Fruit fly (Drosophila melanogaster) whole organism, embryonic: ENCODE results near the gene CG42716.
A peak's percentile ranks its signal among the peaks of the same experiment; 100 is the strongest.

ENCODE experiments used
- Ada2b ChIP-seq: fragments of 200-800 bp; sonication (Bioruptor generic); IDR thresholded peaks from 2 replicates; pipeline ENCODE4 v1.3.6; 2022; ENCODE audit warnings: missing biosample characterization, missing genetic modification characterization
- CG10431 ChIP-seq: fragments of 200-800 bp; sonication (Bioruptor generic); optimal IDR thresholded peaks from 3 replicates; lab custom pipeline; 2018; ENCODE audit warnings: missing biosample characterization, mild to moderate bottlenecking, missing genetic modification characterization
- CG11560 ChIP-seq: fragments of 200-800 bp; sonication (Bioruptor generic); IDR thresholded peaks from 3 replicates; pipeline ENCODE4 v1.3.6; 2022; ENCODE audit warnings: missing biosample characterization, missing genetic modification characterization
- CG13624 ChIP-seq: fragments of 200-800 bp; sonication (Bioruptor generic); optimal IDR thresholded peaks from 2 replicates; lab custom pipeline; 2016; ENCODE audit warnings: missing biosample characterization, missing genetic modification characterization
- CG15073 ChIP-seq: fragments of 200-800 bp; sonication (Bioruptor generic); optimal IDR thresholded peaks from 2 replicates; lab custom pipeline; 2016; ENCODE audit warnings: missing biosample characterization, missing genetic modification characterization
- CG17612 ChIP-seq: fragments of 200-800 bp; sonication (Bioruptor generic); IDR thresholded peaks from 2 replicates; pipeline ENCODE4 v1.3.6; 2022; ENCODE audit warnings: missing biosample characterization, missing genetic modification characterization
- CG2199 ChIP-seq: fragments of 200-800 bp; sonication (Bioruptor generic); IDR thresholded peaks from 3 replicates; pipeline ENCODE4 v1.3.6; 2022; ENCODE audit warnings: missing biosample characterization, missing genetic modification characterization
- CG31388 ChIP-seq: fragments of 200-800 bp; sonication (Bioruptor generic); optimal IDR thresholded peaks from 2 replicates; lab custom pipeline; 2016; ENCODE audit warnings: missing biosample characterization, missing genetic modification characterization
- CG4617 ChIP-seq: fragments of 200-800 bp; sonication (Bioruptor generic); optimal IDR thresholded peaks from 3 replicates; lab custom pipeline; 2016; ENCODE audit warnings: missing biosample characterization, missing genetic modification characterization, borderline replicate concordance
- CG5245 ChIP-seq: fragments of 200-800 bp; sonication (Bioruptor generic); optimal IDR thresholded peaks from 3 replicates; lab custom pipeline; 2016; ENCODE audit warnings: missing biosample characterization, missing genetic modification characterization
- CG6689 ChIP-seq: fragments of 200-800 bp; sonication (Bioruptor generic); IDR thresholded peaks from 2 replicates; pipeline ENCODE4 v1.3.6; 2022; ENCODE audit warnings: missing biosample characterization, missing genetic modification characterization
- CG8290 ChIP-seq, 3 experiments: fragments of 200-800 bp; sonication (Bioruptor generic); optimal IDR thresholded peaks; 2 replicates each; lab custom pipeline; 2016 to 2019; ENCODE audit warnings: missing biosample characterization in 3 of 3, missing genetic modification characterization in 3 of 3, mild to moderate bottlenecking in 2 of 3, moderate library complexity in 1 of 3
- CG9215 ChIP-seq: fragments of 200-800 bp; sonication (Bioruptor generic); IDR thresholded peaks from 2 replicates; pipeline ENCODE4 v1.3.6; 2022; ENCODE audit warnings: missing biosample characterization, missing genetic modification characterization
- CrebB ChIP-seq: fragments of 200-800 bp; sonication (Bioruptor generic); optimal IDR thresholded peaks from 3 replicates; lab custom pipeline; 2018; ENCODE audit warnings: missing biosample characterization, mild to moderate bottlenecking, missing genetic modification characterization
- D ChIP-seq, 2 experiments: fragments of 200-800 bp in 1 of 2; fragments of >200 bp in 1 of 2; sonication (Bioruptor generic) in 1 of 2; optimal IDR thresholded peaks; 2 replicates in 1 of 2; 3 replicates in 1 of 2; lab custom pipeline; 2017; ENCODE audit warnings: mild to moderate bottlenecking in 1 of 2, missing biosample characterization in 1 of 2, missing genetic modification characterization in 1 of 2, missing genetic modification reagents in 1 of 2
- D19B ChIP-seq: fragments of 200-800 bp; sonication (Bioruptor generic); optimal IDR thresholded peaks from 2 replicates; lab custom pipeline; 2017; ENCODE audit warnings: missing biosample characterization, mild to moderate bottlenecking, missing genetic modification characterization
- Dip2 ChIP-seq: fragments of 200-800 bp; sonication (Bioruptor generic); IDR thresholded peaks from 2 replicates; pipeline ENCODE4 v1.3.6; 2022; ENCODE audit warnings: missing biosample characterization, missing genetic modification characterization
- Dref ChIP-seq: fragments of 200-800 bp; sonication (Bioruptor generic); IDR thresholded peaks from 2 replicates; pipeline ENCODE4 v1.3.6; 2022; ENCODE audit warnings: missing biosample characterization, missing genetic modification characterization
- Elba2 ChIP-seq: fragments of 200-800 bp; sonication (Bioruptor generic); optimal IDR thresholded peaks from 3 replicates; lab custom pipeline; 2016; ENCODE audit warnings: missing biosample characterization, missing genetic modification characterization
- Ets65A ChIP-seq: fragments of 200-800 bp; sonication (Bioruptor generic); peaks from one replicate; lab custom pipeline; 2016; ENCODE audit warnings: missing biosample characterization, missing genetic modification characterization
- Gug ChIP-seq: fragments of 200-800 bp; sonication (Bioruptor generic); IDR thresholded peaks from 4 replicates; pipeline ENCODE4 v1.3.6; 2022; ENCODE audit warnings: missing biosample characterization, missing genetic modification characterization
- HLHmδ ChIP-seq: fragments of 200-800 bp; sonication (Bioruptor generic); optimal IDR thresholded peaks from 2 replicates; lab custom pipeline; 2018; ENCODE audit warnings: missing biosample characterization, mild to moderate bottlenecking, missing genetic modification characterization, moderate library complexity
- Med ChIP-seq: fragments of 200-800 bp; sonication (Bioruptor generic); peaks from one replicate; lab custom pipeline; 2016; ENCODE audit warnings: missing biosample characterization, missing genetic modification characterization, mild to moderate bottlenecking, inconsistent platforms, moderate library complexity
- Nf-YA ChIP-seq: fragments of 200-800 bp; sonication (Bioruptor generic); IDR thresholded peaks from 2 replicates; pipeline ENCODE4 v1.3.6; 2022; ENCODE audit warnings: missing biosample characterization, missing genetic modification characterization
- PHDP ChIP-seq: fragments of 200-800 bp; sonication (Bioruptor generic); optimal IDR thresholded peaks from 3 replicates; lab custom pipeline; 2018; ENCODE audit warnings: missing biosample characterization, mild to moderate bottlenecking, missing genetic modification characterization, moderate library complexity
- ac ChIP-seq: fragments of 200-800 bp; sonication (Bioruptor generic); optimal IDR thresholded peaks from 3 replicates; lab custom pipeline; 2017; ENCODE audit warnings: missing biosample characterization, mild to moderate bottlenecking, missing genetic modification characterization
- amos ChIP-seq: fragments of 200-800 bp; sonication (Bioruptor generic); IDR thresholded peaks from 2 replicates; pipeline ENCODE4 v1.3.6; 2022; ENCODE audit warnings: missing biosample characterization, missing genetic modification characterization; ENCODE audit not compliant: partially characterized antibody
- ara ChIP-seq: fragments of 200-800 bp; sonication (Bioruptor generic); IDR thresholded peaks from 2 replicates; pipeline ENCODE4 v1.3.6; 2022; ENCODE audit warnings: missing biosample characterization, missing genetic modification characterization
- ase ChIP-seq: fragments of 200-800 bp; sonication (Bioruptor generic); IDR thresholded peaks from 3 replicates; pipeline ENCODE4 v1.3.6; 2022; ENCODE audit warnings: missing biosample characterization, missing genetic modification characterization
- ash1 ChIP-seq: fragments of 200-800 bp; sonication (Bioruptor generic); optimal IDR thresholded peaks from 2 replicates; lab custom pipeline; 2018; ENCODE audit warnings: missing biosample characterization, mild to moderate bottlenecking, missing genetic modification characterization
- bab2 ChIP-seq: fragments of 200-800 bp; sonication (Bioruptor generic); optimal IDR thresholded peaks from 2 replicates; lab custom pipeline; 2016; ENCODE audit warnings: missing biosample characterization, missing genetic modification characterization
- caup ChIP-seq: fragments of 200-800 bp; sonication (Bioruptor generic); optimal IDR thresholded peaks from 3 replicates; lab custom pipeline; 2017; ENCODE audit warnings: missing biosample characterization, mild to moderate bottlenecking, missing genetic modification characterization, moderate library complexity; ENCODE audit not compliant: severe bottlenecking
- corto ChIP-seq: fragments of 200-800 bp; sonication (Bioruptor generic); optimal IDR thresholded peaks from 2 replicates; lab custom pipeline; 2016; ENCODE audit warnings: missing biosample characterization, mild to moderate bottlenecking, missing genetic modification characterization, moderate library complexity
- da ChIP-seq: fragments of 200-800 bp; sonication (Bioruptor generic); optimal IDR thresholded peaks from 2 replicates; lab custom pipeline; 2016; ENCODE audit warnings: missing biosample characterization, missing genetic modification characterization
- gcm2 ChIP-seq: fragments of 200-800 bp; sonication (Bioruptor generic); optimal IDR thresholded peaks from 2 replicates; lab custom pipeline; 2016; ENCODE audit warnings: missing biosample characterization, missing genetic modification characterization
- ham ChIP-seq: fragments of 200-800 bp; sonication (Bioruptor generic); IDR thresholded peaks from 2 replicates; pipeline ENCODE4 v1.3.6; 2022; ENCODE audit warnings: missing biosample characterization, missing genetic modification characterization
- inv ChIP-seq: fragments of 200-800 bp; sonication (Bioruptor generic); IDR thresholded peaks from 2 replicates; pipeline ENCODE4 v1.3.6; 2022; ENCODE audit warnings: missing biosample characterization, missing genetic modification characterization; ENCODE audit not compliant: partially characterized antibody
- knrl ChIP-seq: fragments of 200-800 bp; sonication (Bioruptor generic); IDR thresholded peaks from 3 replicates; pipeline ENCODE4 v1.3.6; 2022; ENCODE audit warnings: missing biosample characterization, missing genetic modification characterization; ENCODE audit not compliant: partially characterized antibody
- otp ChIP-seq: fragments of 200-800 bp; sonication (Bioruptor generic); IDR thresholded peaks from 3 replicates; pipeline ENCODE4, ENCODE4 v1.3.6; 2022; ENCODE audit warnings: missing biosample characterization, missing genetic modification characterization
- ranshi ChIP-seq: fragments of 200-800 bp; sonication (Bioruptor generic); IDR thresholded peaks from 2 replicates; pipeline ENCODE4 v1.3.6; 2022; ENCODE audit warnings: missing biosample characterization, missing genetic modification characterization
- rib ChIP-seq: fragments of 200-800 bp; sonication (Bioruptor generic); IDR thresholded peaks from 2 replicates; pipeline ENCODE4 v1.3.6; 2022; ENCODE audit warnings: missing biosample characterization, missing genetic modification characterization
- row ChIP-seq: fragments of 200-800 bp; sonication (Bioruptor generic); IDR thresholded peaks from 3 replicates; pipeline ENCODE4 v1.3.6; 2022; ENCODE audit warnings: missing biosample characterization, missing genetic modification characterization
- sc ChIP-seq, 3 experiments: fragments of >200 bp in 2 of 3; fragments of 200-800 bp in 1 of 3; sonication (Bioruptor generic) in 1 of 3; optimal IDR thresholded peaks; 2 replicates in 2 of 3; 3 replicates in 1 of 3; lab custom pipeline; 2017; ENCODE audit warnings: mild to moderate bottlenecking in 1 of 3, missing biosample characterization in 1 of 3, missing genetic modification characterization in 1 of 3, missing genetic modification reagents in 1 of 3
- slou ChIP-seq: fragments of 200-800 bp; sonication (Bioruptor generic); optimal IDR thresholded peaks from 3 replicates; lab custom pipeline; 2016; ENCODE audit warnings: missing biosample characterization, missing genetic modification characterization
- trh ChIP-seq: fragments of 200-800 bp; sonication (Bioruptor generic); optimal IDR thresholded peaks from 2 replicates; lab custom pipeline; 2016; ENCODE audit warnings: missing biosample characterization, missing genetic modification characterization
- twi ChIP-seq: fragments of 200-800 bp; optimal IDR thresholded peaks from 2 replicates; lab custom pipeline; 2019; ENCODE audit warnings: missing biosample characterization, mild to moderate bottlenecking, missing genetic modification characterization, moderate library complexity
- zfh1 ChIP-seq: fragments of 200-800 bp; sonication (Bioruptor generic); IDR thresholded peaks from 3 replicates; pipeline ENCODE4 v1.3.6; 2022; ENCODE audit warnings: missing biosample characterization, missing genetic modification characterization

The CG42716 gene

DNA sequence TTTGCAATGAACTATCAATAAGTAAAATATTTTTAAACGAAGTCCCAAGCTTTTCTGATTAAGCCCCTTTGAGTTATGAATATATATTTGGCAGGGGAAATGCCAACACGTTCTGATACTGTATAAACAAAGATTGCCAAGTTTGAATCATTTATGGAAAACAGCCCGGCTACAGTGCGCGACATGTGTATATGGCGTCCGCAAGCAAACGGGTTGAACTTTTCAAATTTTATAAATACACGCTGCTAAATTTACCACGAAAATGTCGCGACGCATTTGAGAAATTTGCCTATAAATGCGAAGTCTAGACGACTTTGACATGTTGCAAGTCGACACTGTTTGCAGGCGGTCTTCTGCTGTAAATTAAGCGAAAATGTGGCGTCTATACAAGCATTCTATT, 14.5 kb downstream of the CG42716 start (continued):
- TF ChIP-seq ase (no peak; the same call in 2 of the 3 replicates), caup (GFP tag; lab: Kevin White, UChicago) (peak; percentile 53), ham (no peak), sc (optimal IDR thresholded peaks at IDR 0.05; lab: Kevin White, UChicago) (no peak), sc (GFP tag; optimal IDR thresholded peaks at IDR 0.05; lab: Kevin White, UChicago) (no peak), CG4617 (GFP tag; lab: Kevin White, UChicago) (no peak), CG9215 (peak; percentile 39; the same call in 1 of the 2 replicates), CG5245 (GFP tag; lab: Kevin White, UChicago) (no peak), Gug (GFP tag; lab: Robert Waterston, UW) (peak; percentile 32; the same call in 1 of the 4 replicates), CG8290 (GFP tag; optimal IDR thresholded peaks at IDR 0.05; lab: Kevin White, UChicago) (no peak), CG8290 (tag; optimal IDR thresholded peaks at IDR 0.05; lab: Kevin White, UChicago) (peak in 1 of 2 experiments; percentile 72), CG15073 (GFP tag; lab: Kevin White, UChicago) (no peak), inv (GFP tag; lab: Robert Waterston, UW) (no peak), CG11560 (0 out of 3 replicates have a peak, but pooled peaks have one; percentile 34), Ada2b (GFP tag; lab: Robert Waterston, UW) (peak; percentile 47), ranshi (GFP tag; lab: Robert Waterston, UW) (peak; percentile 60; the same call in 1 of the 2 replicates), slou (GFP tag; lab: Kevin White, UChicago) (no peak), Nf-YA (GFP tag; lab: Robert Waterston, UW) (no peak), CG13624 (GFP tag; lab: Kevin White, UChicago) (peak; percentile 70), gcm2 (GFP tag; lab: Kevin White, UChicago) (no peak), CG6689 (GFP tag; lab: Robert Waterston, UW) (peak; percentile 48; the same call in 1 of the 2 replicates), ara (GFP tag; lab: Robert Waterston, UW) (no peak), otp (0 out of 3 replicates have a peak, but pooled peaks have one; percentile 39), CrebB (tag; lab: Kevin White, UChicago) (no peak), PHDP (tag; lab: Kevin White, UChicago) (peak; percentile 47), CG17612 (GFP tag; lab: Robert Waterston, UW) (0 out of 2 replicates have a peak, but pooled peaks have one; percentile 11)

DNA sequence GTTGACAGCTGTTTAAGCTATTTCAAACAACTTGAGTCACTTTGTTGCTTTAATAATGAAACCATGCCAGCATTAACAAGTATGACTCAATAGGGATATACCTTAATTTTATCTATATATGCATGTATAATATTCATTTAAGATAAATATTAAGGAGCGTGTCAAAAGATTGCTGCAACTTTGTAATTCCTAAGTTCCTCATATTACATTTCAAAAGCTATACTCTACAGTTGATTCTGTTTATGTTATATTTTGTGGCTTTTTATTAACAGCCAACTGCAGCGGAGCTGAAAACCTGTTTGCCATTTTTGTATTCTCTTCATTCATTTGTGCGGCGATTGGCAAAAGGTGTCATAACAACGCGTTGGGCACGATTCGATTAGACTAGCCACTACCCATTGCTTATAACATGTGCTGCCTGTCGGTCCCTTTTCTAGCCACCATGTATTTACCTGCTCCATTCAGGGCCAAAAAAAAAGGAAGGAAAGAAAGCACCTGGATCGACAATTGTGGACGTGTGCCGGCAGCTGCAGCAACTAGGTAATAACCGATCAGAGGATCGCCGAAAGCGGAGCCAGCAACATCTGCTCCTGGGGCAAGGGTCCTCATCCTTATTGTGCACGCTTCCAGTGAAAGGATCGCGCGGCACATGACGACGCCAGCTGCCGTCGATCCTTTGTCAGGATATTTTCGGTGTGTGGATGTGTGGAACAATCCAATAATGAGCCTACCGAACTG, 15.3 kb downstream of the CG42716 start:
- 0 out of 2 replicates have a peak, but pooled peaks have one; percentile 5 for TF ChIP-seq amos (GFP tag; lab: Robert Waterston, UW)
- no peak for TF ChIP-seq Dip2 (GFP tag; lab: Robert Waterston, UW)
- no peak for TF ChIP-seq Dref (GFP tag; lab: Robert Waterston, UW)
- TF ChIP-seq bab2 (GFP tag; lab: Kevin White, UChicago) = no peak
- no peak for TF ChIP-seq trh (GFP tag; lab: Kevin White, UChicago)
- peak; percentile 51 for TF ChIP-seq Ets65A
- peak; percentile 90 for TF ChIP-seq D (optimal IDR thresholded peaks at IDR 0.05; lab: Kevin White, UChicago)
- no peak for TF ChIP-seq D (GFP tag; optimal IDR thresholded peaks at IDR 0.05; lab: Kevin White, UChicago)
- no peak for TF ChIP-seq CG31388 (GFP tag; lab: Kevin White, UChicago)
- TF ChIP-seq twi (tag; lab: Kevin White, UChicago) = peak; percentile 72
- TF ChIP-seq ase = 0 out of 3 replicates have a peak, but pooled peaks have one; percentile 48
- peak; percentile 58 for TF ChIP-seq Med (GFP tag; lab: Kevin White, UChicago)
- TF ChIP-seq row (GFP tag; lab: Robert Waterston, UW) = peak; percentile 27; the same call in 1 of the 3 replicates
- no peak for TF ChIP-seq CG2199 (GFP tag; lab: Robert Waterston, UW)
- TF ChIP-seq ash1 = peak; percentile 20
- TF ChIP-seq D19B = peak; percentile 73
- peak; percentile 78 for TF ChIP-seq da (GFP tag; lab: Kevin White, UChicago)
- TF ChIP-seq ac (GFP tag; lab: Kevin White, UChicago) = peak; percentile 99
- no peak for TF ChIP-seq knrl (GFP tag; lab: Robert Waterston, UW)
- TF ChIP-seq rib (GFP tag; lab: Robert Waterston, UW) = 0 out of 2 replicates have a peak, but pooled peaks have one; percentile 30
- TF ChIP-seq Elba2 = peak; percentile 12
- TF ChIP-seq zfh1 (GFP tag; lab: Robert Waterston, UW) = 0 out of 3 replicates have a peak, but pooled peaks have one; percentile 32
- peak; percentile 66 for TF ChIP-seq HLHmδ (GFP tag; lab: Kevin White, UChicago)
- peak; percentile 9 for TF ChIP-seq corto
- peak; percentile 74 for TF ChIP-seq CG10431 (GFP tag; lab: Kevin White, UChicago)
